Fruit fly (Drosophila melanogaster) whole organism, embryonic: ENCODE data around the gene CG6481.

Experiments used
- ATbp ChIP-seq: fragments of 200-800 bp; sonication (Bioruptor generic); optimal IDR thresholded peaks from 2 replicates; lab custom pipeline; 2017; ENCODE audit warnings: missing biosample characterization, mild to moderate bottlenecking, missing genetic modification characterization, missing genetic modification reagents
- Abd-B ChIP-seq: fragments of 200-800 bp; sonication (Bioruptor generic); optimal IDR thresholded peaks from 2 replicates; lab custom pipeline; 2018; ENCODE audit warnings: missing biosample characterization, mild to moderate bottlenecking, missing genetic modification characterization, moderate library complexity
- Adf1 ChIP-seq: fragments of 200-800 bp; sonication (Bioruptor generic); IDR thresholded peaks from 2 replicates; pipeline ENCODE4 v1.3.6; 2022; ENCODE audit warnings: missing biosample characterization, missing genetic modification characterization
- Awh ChIP-seq: fragments of 200-800 bp; sonication (Bioruptor generic); IDR thresholded peaks from 2 replicates; pipeline ENCODE4, ENCODE4 v1.3.6; 2022; ENCODE audit warnings: missing biosample characterization, missing genetic modification characterization
- CG10267 ChIP-seq: fragments of 200-800 bp; sonication (Bioruptor generic); optimal IDR thresholded peaks from 2 replicates; lab custom pipeline; 2018; ENCODE audit warnings: missing biosample characterization, mild to moderate bottlenecking, missing genetic modification characterization, moderate library complexity
- CG10366 ChIP-seq: fragments of 200-800 bp; sonication (Bioruptor generic); IDR thresholded peaks from 2 replicates; pipeline ENCODE4 v1.3.6; 2022; ENCODE audit warnings: missing biosample characterization, missing genetic modification characterization
- CG11085 ChIP-seq: fragments of 200-800 bp; sonication (Bioruptor generic); IDR thresholded peaks from 2 replicates; pipeline ENCODE4 v1.3.6; 2022; ENCODE audit warnings: missing biosample characterization, missing genetic modification characterization
- CG12104 ChIP-seq: fragments of 200-800 bp; sonication (Bioruptor generic); optimal IDR thresholded peaks from 3 replicates; lab custom pipeline; 2016; ENCODE audit warnings: missing biosample characterization, missing genetic modification characterization
- CG17328 ChIP-seq: fragments of 200-800 bp; sonication (Bioruptor generic); IDR thresholded peaks from 2 replicates; pipeline ENCODE4 v1.3.6; 2022; ENCODE audit warnings: missing biosample characterization, missing genetic modification characterization
- CG17361 ChIP-seq: fragments of 200-800 bp; sonication (Bioruptor generic); IDR thresholded peaks from 3 replicates; pipeline ENCODE4 v1.3.6; 2022; ENCODE audit warnings: missing biosample characterization, missing genetic modification characterization
- CG17385 ChIP-seq: fragments of 200-800 bp; sonication (Bioruptor generic); optimal IDR thresholded peaks from 3 replicates; lab custom pipeline; 2018; ENCODE audit warnings: missing biosample characterization, mild to moderate bottlenecking, missing genetic modification characterization
- CG31388 ChIP-seq: fragments of 200-800 bp; sonication (Bioruptor generic); optimal IDR thresholded peaks from 2 replicates; lab custom pipeline; 2016; ENCODE audit warnings: missing biosample characterization, missing genetic modification characterization
- CG3281 ChIP-seq: fragments of 200-800 bp; sonication (Bioruptor generic); optimal IDR thresholded peaks from 3 replicates; lab custom pipeline; 2017; ENCODE audit warnings: missing biosample characterization, mild to moderate bottlenecking, missing genetic modification characterization
- CG34224 ChIP-seq: fragments of 200-800 bp; sonication (Bioruptor generic); IDR thresholded peaks from 3 replicates; pipeline ENCODE4 v1.3.6; 2022; ENCODE audit warnings: missing biosample characterization, missing genetic modification characterization; ENCODE audit not compliant: partially characterized antibody
- CG3847 ChIP-seq: fragments of 200-800 bp; sonication (Bioruptor generic); IDR thresholded peaks from 2 replicates; pipeline ENCODE4 v1.3.6; 2022; ENCODE audit warnings: missing biosample characterization, missing genetic modification characterization
- CG4820 ChIP-seq: fragments of 200-800 bp; sonication (Bioruptor generic); optimal IDR thresholded peaks from 3 replicates; lab custom pipeline; 2016; ENCODE audit warnings: missing biosample characterization, missing genetic modification characterization
- CG6254 ChIP-seq: fragments of 200-800 bp; sonication (Bioruptor generic); optimal IDR thresholded peaks from 3 replicates; lab custom pipeline; 2017; ENCODE audit warnings: mild to moderate bottlenecking, missing biosample characterization, missing genetic modification reagents, missing genetic modification characterization
- CG6765 ChIP-seq: fragments of 200-800 bp; sonication (Bioruptor generic); optimal IDR thresholded peaks from 3 replicates; lab custom pipeline; 2017; ENCODE audit warnings: missing biosample characterization, mild to moderate bottlenecking, missing genetic modification characterization
- CG7928 ChIP-seq: fragments of 200-800 bp; sonication (Bioruptor generic); optimal IDR thresholded peaks from 2 replicates; lab custom pipeline; 2017; ENCODE audit warnings: missing biosample characterization, mild to moderate bottlenecking, missing genetic modification characterization
- CG8290 ChIP-seq, 3 experiments: fragments of 200-800 bp; sonication (Bioruptor generic); optimal IDR thresholded peaks; 2 replicates each; lab custom pipeline; 2016 to 2019; ENCODE audit warnings: missing biosample characterization in 3 of 3, missing genetic modification characterization in 3 of 3, mild to moderate bottlenecking in 2 of 3, moderate library complexity in 1 of 3
- CG8924 ChIP-seq: fragments of 200-800 bp; optimal IDR thresholded peaks from 3 replicates; lab custom pipeline; 2019; ENCODE audit warnings: missing biosample characterization, mild to moderate bottlenecking, missing genetic modification characterization, moderate library complexity
- Chrac-16 ChIP-seq: fragments of 200-800 bp; sonication (Bioruptor generic); optimal IDR thresholded peaks from 3 replicates; lab custom pipeline; 2016; ENCODE audit warnings: missing biosample characterization, missing genetic modification characterization
- Fer1 ChIP-seq: fragments of 200-800 bp; sonication (Bioruptor generic); optimal IDR thresholded peaks from 2 replicates; lab custom pipeline; 2017; ENCODE audit warnings: missing biosample characterization, mild to moderate bottlenecking, missing genetic modification characterization
- Fer3 ChIP-seq: fragments of 200-800 bp; sonication (Bioruptor generic); optimal IDR thresholded peaks from 2 replicates; lab custom pipeline; 2018; ENCODE audit warnings: missing biosample characterization, mild to moderate bottlenecking, missing genetic modification characterization, moderate library complexity
- Hr39 ChIP-seq: fragments of >200 bp; optimal IDR thresholded peaks from 2 replicates; lab custom pipeline; 2017
- Jarid2 ChIP-seq: fragments of 200-800 bp; sonication (Bioruptor generic); optimal IDR thresholded peaks from 3 replicates; lab custom pipeline; 2017; ENCODE audit warnings: mild to moderate bottlenecking, missing biosample characterization, missing genetic modification reagents, missing genetic modification characterization
- MTF-1 ChIP-seq: fragments of 200-800 bp; sonication (Bioruptor generic); optimal IDR thresholded peaks from 2 replicates; lab custom pipeline; 2018; ENCODE audit warnings: missing biosample characterization, mild to moderate bottlenecking, missing genetic modification characterization, borderline replicate concordance
- Neu2 ChIP-seq: fragments of 200-800 bp; sonication (Bioruptor generic); optimal IDR thresholded peaks from 3 replicates; lab custom pipeline; 2016; ENCODE audit warnings: missing biosample characterization, missing genetic modification characterization, borderline replicate concordance
- Opbp ChIP-seq: fragments of 200-800 bp; sonication (Bioruptor generic); IDR thresholded peaks from 3 replicates; pipeline ENCODE4 v1.3.6; 2022; ENCODE audit warnings: missing biosample characterization, missing genetic modification characterization; ENCODE audit not compliant: partially characterized antibody
- ap ChIP-seq: fragments of 200-800 bp; sonication (Bioruptor generic); IDR thresholded peaks from 2 replicates; pipeline ENCODE4 v1.3.6; 2022; ENCODE audit warnings: missing biosample characterization, missing genetic modification characterization
- bcd ChIP-seq: fragments of 200-800 bp; sonication (Bioruptor generic); optimal IDR thresholded peaks from 2 replicates; lab custom pipeline; 2017; ENCODE audit warnings: missing biosample characterization, mild to moderate bottlenecking, missing genetic modification characterization
- cg ChIP-seq: fragments of 200-800 bp; sonication (Bioruptor generic); optimal IDR thresholded peaks from 3 replicates; lab custom pipeline; 2019; ENCODE audit warnings: missing biosample characterization, mild to moderate bottlenecking, missing genetic modification characterization, moderate library complexity
- chif ChIP-seq, 2 experiments: fragments of 200-800 bp; sonication (Bioruptor generic); optimal IDR thresholded peaks; 3 replicates each; lab custom pipeline; 2016; ENCODE audit warnings: missing biosample characterization in 2 of 2, missing genetic modification characterization in 2 of 2
- chinmo ChIP-seq: fragments of 200-800 bp; sonication (Bioruptor generic); IDR thresholded peaks from 4 replicates; pipeline ENCODE4 v1.3.6; 2022; ENCODE audit warnings: missing biosample characterization, missing genetic modification characterization; ENCODE audit not compliant: partially characterized antibody
- danr ChIP-seq: fragments of 200-800 bp; sonication (Bioruptor generic); IDR thresholded peaks from 2 replicates; pipeline ENCODE4 v1.3.6; 2022; ENCODE audit warnings: missing biosample characterization, missing genetic modification characterization
- dmrt11E ChIP-seq: fragments of 200-800 bp; sonication (Bioruptor generic); optimal IDR thresholded peaks from 3 replicates; lab custom pipeline; 2018; ENCODE audit warnings: missing biosample characterization, mild to moderate bottlenecking, missing genetic modification characterization, moderate library complexity
- esg ChIP-seq: fragments of 200-800 bp; sonication (Bioruptor generic); conservative IDR thresholded peaks from 2 replicates; pipeline ENCODE4 v1.3.6; 2022; ENCODE audit warnings: missing biosample characterization, missing genetic modification characterization
- fu2 ChIP-seq: fragments of 200-800 bp; sonication (Bioruptor generic); optimal IDR thresholded peaks from 2 replicates; lab custom pipeline; 2016; ENCODE audit warnings: missing biosample characterization, missing genetic modification characterization
- grau ChIP-seq: fragments of 200-800 bp; optimal IDR thresholded peaks from 3 replicates; lab custom pipeline; 2019; ENCODE audit warnings: missing biosample characterization, mild to moderate bottlenecking, missing genetic modification characterization, moderate library complexity
- jing ChIP-seq: fragments of 200-800 bp; sonication (Bioruptor generic); optimal IDR thresholded peaks from 2 replicates; lab custom pipeline; 2018; ENCODE audit warnings: missing biosample characterization, mild to moderate bottlenecking, missing genetic modification characterization
- kni ChIP-seq: fragments of 200-800 bp; sonication (Bioruptor generic); optimal IDR thresholded peaks from 3 replicates; lab custom pipeline; 2017; ENCODE audit warnings: mild to moderate bottlenecking, missing biosample characterization, missing genetic modification reagents, missing genetic modification characterization
- lab ChIP-seq: fragments of 200-800 bp; sonication (Bioruptor generic); optimal IDR thresholded peaks from 3 replicates; lab custom pipeline; 2017; ENCODE audit warnings: missing biosample characterization, missing genetic modification characterization, mild to moderate bottlenecking, moderate library complexity, missing genetic modification reagents
- mirr ChIP-seq: fragments of 200-800 bp; sonication (Bioruptor generic); optimal IDR thresholded peaks from 3 replicates; lab custom pipeline; 2018; ENCODE audit warnings: missing biosample characterization, mild to moderate bottlenecking, missing genetic modification characterization
- nom ChIP-seq: fragments of 200-800 bp; sonication (Bioruptor generic); optimal IDR thresholded peaks from 2 replicates; lab custom pipeline; 2017; ENCODE audit warnings: missing biosample characterization, missing genetic modification characterization, mild to moderate bottlenecking, moderate library complexity, missing genetic modification reagents
- pros ChIP-seq: fragments of 200-800 bp; sonication (Bioruptor generic); optimal IDR thresholded peaks from 3 replicates; lab custom pipeline; 2019; ENCODE audit warnings: missing biosample characterization, mild to moderate bottlenecking, missing genetic modification characterization, moderate library complexity
- pum ChIP-seq: fragments of 200-800 bp; sonication (Bioruptor generic); optimal IDR thresholded peaks from 2 replicates; lab custom pipeline; 2016; ENCODE audit warnings: missing biosample characterization, missing genetic modification characterization
- row ChIP-seq: fragments of 200-800 bp; sonication (Bioruptor generic); IDR thresholded peaks from 3 replicates; pipeline ENCODE4 v1.3.6; 2022; ENCODE audit warnings: missing biosample characterization, missing genetic modification characterization
- run ChIP-seq: fragments of 200-800 bp; sonication (Bioruptor generic); optimal IDR thresholded peaks from 3 replicates; lab custom pipeline; 2018; ENCODE audit warnings: missing biosample characterization, mild to moderate bottlenecking, missing genetic modification characterization
- tap ChIP-seq: fragments of 200-800 bp; optimal IDR thresholded peaks from 3 replicates; lab custom pipeline; 2019; ENCODE audit warnings: missing biosample characterization, mild to moderate bottlenecking, missing genetic modification characterization, moderate library complexity
- tll ChIP-seq, 2 experiments: fragments of 200-800 bp in 1 of 2; fragments of >200 bp in 1 of 2; sonication (Bioruptor generic) in 1 of 2; optimal IDR thresholded peaks; 2 replicates each; lab custom pipeline; 2017 to 2019; ENCODE audit warnings: missing biosample characterization in 2 of 2, missing genetic modification characterization in 2 of 2, mild to moderate bottlenecking in 1 of 2, moderate library complexity in 1 of 2
- ttk ChIP-seq: fragments of 200-800 bp; sonication (Bioruptor generic); IDR thresholded peaks from 2 replicates; pipeline ENCODE4 v2.1.2; 2022; ENCODE audit warnings: missing biosample characterization, missing genetic modification characterization

CG6481 gene

DNA sequence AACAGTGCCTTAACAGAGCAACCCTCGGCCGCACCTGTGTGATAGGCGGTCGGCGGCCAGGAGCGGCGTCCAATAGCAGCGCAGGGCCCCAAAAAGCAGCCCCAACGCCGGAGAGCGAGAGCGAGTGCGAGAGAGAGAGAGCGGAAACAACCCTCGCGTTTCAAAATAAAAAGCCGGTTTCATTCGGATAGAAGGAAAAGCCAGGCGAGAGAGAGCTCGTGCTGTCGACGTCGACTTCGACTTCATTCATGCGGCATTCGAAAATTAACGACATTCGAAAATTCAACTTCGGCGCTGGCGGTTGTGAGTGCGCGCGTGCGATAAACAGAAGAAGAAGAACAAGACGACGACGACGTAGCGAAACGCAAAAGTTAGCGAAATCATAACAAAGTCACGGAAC, 12.1 kb upstream of the CG6481 start (continued):
- TF ChIP-seq Jarid2 (GFP tag; lab: Kevin White, UChicago) = peak; percentile 73
- TF ChIP-seq tll (GFP tag; optimal IDR thresholded peaks at IDR 0.05; lab: Kevin White, UChicago) = no peak
- TF ChIP-seq ap (GFP tag; lab: Robert Waterston, UW) = no peak
- TF ChIP-seq Hr39 (lab: Kevin White, UChicago) = no peak
- TF ChIP-seq dmrt11E (tag; lab: Kevin White, UChicago) = no peak
- peak; percentile 38 for TF ChIP-seq nom (GFP tag; lab: Kevin White, UChicago)
- no peak for TF ChIP-seq CG17361
- TF ChIP-seq run (tag; lab: Kevin White, UChicago) = no peak
- TF ChIP-seq Opbp (GFP tag; lab: Robert Waterston, UW) = peak; percentile 39; the same call in 1 of the 3 replicates
- TF ChIP-seq Awh (GFP tag; lab: Robert Waterston, UW) = no peak
- peak; percentile 1 for TF ChIP-seq mirr
- peak; percentile 37 for TF ChIP-seq Fer1 (GFP tag; lab: Kevin White, UChicago)
- no peak for TF ChIP-seq ATbp (GFP tag; lab: Kevin White, UChicago)
- TF ChIP-seq pum (GFP tag; lab: Kevin White, UChicago) = no peak
- TF ChIP-seq Fer3 (tag; lab: Kevin White, UChicago) = no peak
- TF ChIP-seq CG10366 (GFP tag; lab: Robert Waterston, UW) = no peak
- no peak for TF ChIP-seq tap
- TF ChIP-seq CG17385 = peak; percentile 88
- TF ChIP-seq danr (GFP tag; lab: Robert Waterston, UW) = no peak
- peak; percentile 26 for TF ChIP-seq lab (GFP tag; lab: Kevin White, UChicago)
- peak; percentile 67; the same call in 1 of the 2 replicates for TF ChIP-seq ttk (GFP tag; lab: Robert Waterston, UW)
- TF ChIP-seq fu2 = no peak
- TF ChIP-seq Abd-B = no peak
- no peak for TF ChIP-seq Neu2 (GFP tag; lab: Kevin White, UChicago)
- TF ChIP-seq MTF-1 (GFP tag; lab: Kevin White, UChicago) = no peak
- no peak for TF ChIP-seq CG8924 (tag; lab: Kevin White, UChicago)
- TF ChIP-seq jing = no peak
- no peak for TF ChIP-seq CG7928 (GFP tag; lab: Kevin White, UChicago)
- TF ChIP-seq Adf1 (GFP tag; lab: Robert Waterston, UW) = peak; percentile 85
- no peak for TF ChIP-seq grau (tag; lab: Kevin White, UChicago)
- TF ChIP-seq cg = no peak
- TF ChIP-seq CG6254 (GFP tag; lab: Kevin White, UChicago) = no peak
- peak; percentile 71 for TF ChIP-seq pros (GFP tag; lab: Kevin White, UChicago)
- TF ChIP-seq CG3281 = no peak
- no peak for TF ChIP-seq bcd (GFP tag; lab: Kevin White, UChicago)
- TF ChIP-seq Chrac-16 (GFP tag; lab: Kevin White, UChicago) = no peak
- TF ChIP-seq chinmo (GFP tag; lab: Robert Waterston, UW) = peak; percentile 76; the same call in 1 of the 4 replicates

dm6 chrX:18533308-18533707, 11.1 kb upstream of the CG6481 start:
- TF ChIP-seq CG6765 (GFP tag; lab: Kevin White, UChicago) (no peak), CG11085 (GFP tag; lab: Robert Waterston, UW) (no peak), CG3281 (no peak), CG8290 (GFP tag; optimal IDR thresholded peaks at IDR 0.05; lab: Kevin White, UChicago) (no peak), CG8290 (tag; optimal IDR thresholded peaks at IDR 0.05; lab: Kevin White, UChicago) (no peak), ATbp (GFP tag; lab: Kevin White, UChicago) (peak; percentile 60), CG12104 (no peak), row (peak; percentile 53), CG4820 (GFP tag; lab: Kevin White, UChicago) (peak; percentile 11), esg (GFP tag; lab: Robert Waterston, UW) (0 out of 2 replicates have a peak, but pooled peaks have one; percentile 15), CG34224 (no peak), CG10267 (tag; lab: Kevin White, UChicago) (no peak), kni (GFP tag; lab: Kevin White, UChicago) (no peak), CG31388 (GFP tag; lab: Kevin White, UChicago) (no peak), chif (GFP tag; optimal IDR thresholded peaks at IDR 0.05; lab: Kevin White, UChicago) (no peak), CG17328 (GFP tag; lab: Robert Waterston, UW) (0 out of 2 replicates have a peak, but pooled peaks have one; percentile 41), CG3847 (GFP tag; lab: Robert Waterston, UW) (0 out of 2 replicates have a peak, but pooled peaks have one; percentile 18)
